Worm (Caenorhabditis elegans): ENCODE results near the gene ilys-3.

Gene ilys-3

DNA sequence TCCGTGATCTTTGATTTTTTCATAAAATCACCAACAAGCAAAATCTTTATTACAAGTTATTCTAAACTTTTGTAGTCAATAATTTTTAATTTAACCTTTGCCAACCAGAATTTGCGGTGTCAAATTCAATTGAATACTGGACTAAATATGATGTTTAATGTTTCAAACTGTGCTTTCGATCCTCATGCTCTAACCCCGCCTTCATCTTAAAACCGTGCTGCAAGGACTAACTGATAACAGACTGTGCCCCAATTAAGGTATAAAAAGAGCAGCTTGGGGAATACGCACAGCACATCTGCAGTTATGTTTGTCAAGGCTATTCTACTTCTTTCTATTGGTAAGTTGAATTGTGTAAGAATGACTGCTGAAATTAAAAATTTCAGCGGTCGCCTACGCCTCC, 3.1 kb downstream of the ilys-3 start, which contains the start of gene ilys-2:
Gene ilys-2, plus strand, starts transcription at position 301 of the 400 bp plus-strand sequence.
- no peak for TF ChIP-seq lsy-2 (tag; optimal IDR thresholded peaks at IDR 0.05)
- no peak for TF ChIP-seq madf-9 (GFP tag; conservative IDR thresholded peaks at IDR 0.05)

DNA sequence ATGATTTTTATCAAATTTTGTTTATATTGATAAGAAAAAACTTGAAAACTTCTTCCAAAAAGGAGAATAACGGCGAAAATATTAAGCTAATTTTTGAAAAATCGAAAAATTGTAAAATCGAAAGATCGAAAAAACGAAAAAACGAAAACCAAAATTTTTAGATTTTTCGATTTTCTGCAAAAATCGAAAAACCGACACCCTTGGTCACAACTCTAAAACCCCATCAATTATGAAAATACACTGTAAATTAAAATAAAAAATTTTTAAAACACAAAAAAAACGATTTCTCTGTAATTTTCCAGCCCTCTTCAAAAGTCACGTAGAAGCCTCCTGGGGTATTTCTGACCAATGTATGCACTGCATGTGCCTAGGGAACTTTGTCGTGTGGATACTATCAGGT, 5.9 kb downstream of the ilys-3 start, which contains the start of gene ilys-1:
Gene ilys-1, plus strand, starts transcription at position 301 of the 400 bp plus-strand sequence.
- TF ChIP-seq ces-1 (GFP tag; optimal IDR thresholded peaks at IDR 0.05) (no peak), F49E8.2 (tag; optimal IDR thresholded peaks at IDR 0.05; ENCODE audit: borderline replicate concordance) (no peak), lin-15B (tag; optimal IDR thresholded peaks at IDR 0.05) (no peak), duxl-1 (tag; optimal IDR thresholded peaks at IDR 0.05; ENCODE audit: poor library complexity) (no peak), ztf-11 (tag; optimal IDR thresholded peaks at IDR 0.05) (no peak), mxl-2 (GFP tag; conservative IDR thresholded peaks at IDR 0.05) (no peak), tra-1 (GFP tag; IDR thresholded peaks at IDR 0.05) (no peak), rbr-2 (tag; optimal IDR thresholded peaks at IDR 0.05) (no peak), egl-43 (GFP tag; IDR thresholded peaks at IDR 0.05) (no peak), snpc-1.2 (GFP tag; IDR thresholded peaks at IDR 0.05) (no peak), hlh-30 (tag; optimal IDR thresholded peaks at IDR 0.05; ENCODE audit: insufficient read depth) (no peak), ceh-82 (tag; optimal IDR thresholded peaks at IDR 0.05) (no peak), snpc-4 (tag; optimal IDR thresholded peaks at IDR 0.05) (no peak), zfp-3 (GFP tag; conservative IDR thresholded peaks at IDR 0.05) (no peak), skn-1 (tag; optimal IDR thresholded peaks at IDR 0.05) (no peak)

DNA sequence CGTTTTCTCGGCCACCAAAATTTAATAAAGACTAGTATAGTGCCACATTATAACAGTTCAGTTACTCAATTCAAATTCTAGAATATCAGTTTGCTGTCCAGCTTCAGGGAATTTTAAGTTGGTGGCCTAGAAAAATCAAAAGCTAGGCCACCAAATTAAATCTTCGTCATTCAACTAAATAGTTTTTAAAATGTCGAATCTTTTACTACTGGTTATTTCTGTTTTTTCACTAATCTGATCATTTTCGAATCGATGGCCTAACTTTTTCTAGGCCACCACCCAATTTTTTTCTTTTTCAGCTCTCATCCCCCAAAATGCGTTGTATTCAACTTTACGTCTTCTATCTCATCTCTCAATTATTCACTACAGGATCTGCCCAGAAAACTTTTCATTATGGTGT, 12.1 kb downstream of the ilys-3 start, which contains the start of gene grd-16:
Gene grd-16, plus strand, starts transcription at position 301 of the 400 bp plus-strand sequence.
- TF ChIP-seq aha-1 (tag) (peak; percentile 63), lir-3 (tag; optimal IDR thresholded peaks at IDR 0.05) (no peak), unc-62 (GFP tag; optimal IDR thresholded peaks at IDR 0.05 in 1 of 2) (peak in 1 of 2 experiments; percentile 13), unc-62 (tag; optimal IDR thresholded peaks at IDR 0.05) (no peak)

DNA sequence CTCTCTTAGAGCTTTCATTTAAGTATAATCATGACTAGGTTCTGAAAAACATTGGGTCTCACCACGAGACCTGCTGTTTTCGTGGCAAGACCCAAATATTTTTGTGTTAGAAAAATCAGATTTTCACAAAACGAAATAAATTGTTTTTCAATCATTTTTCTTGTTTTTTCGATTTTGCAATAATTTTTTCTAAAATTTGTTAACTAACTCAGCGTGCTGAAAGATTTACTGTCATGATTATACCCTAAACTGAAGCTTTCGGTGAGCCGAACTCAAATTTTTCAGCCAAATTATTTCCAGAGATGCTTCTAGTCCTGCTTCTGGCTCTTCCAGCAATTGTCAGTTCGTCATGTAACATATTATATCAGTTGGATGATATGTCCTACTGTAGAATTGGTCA, 17.7 kb downstream of the ilys-3 start, which contains the start of gene Y69A2AL.2:
Gene Y69A2AL.2, plus strand, starts transcription at position 301 of the 400 bp plus-strand sequence.
- TF ChIP-seq dve-1 (tag; optimal IDR thresholded peaks at IDR 0.05; ENCODE audit: insufficient read depth), result no peak
- no peak for TF ChIP-seq nhr-25 (tag; optimal IDR thresholded peaks at IDR 0.05; ENCODE audit: borderline replicate concordance, insufficient read depth)
- TF ChIP-seq arid-1 (GFP tag; conservative IDR thresholded peaks at IDR 0.05), result no peak
- no peak for TF ChIP-seq zag-1 (tag; optimal IDR thresholded peaks at IDR 0.05)
- TF ChIP-seq zfp-3 (GFP tag; conservative IDR thresholded peaks at IDR 0.05), result no peak
- TF ChIP-seq ceh-20 (GFP tag; IDR thresholded peaks at IDR 0.05), result no peak
- no peak for TF ChIP-seq F37D6.2 (tag; optimal IDR thresholded peaks at IDR 0.05)
- no peak for TF ChIP-seq nhr-102 (tag; optimal IDR thresholded peaks at IDR 0.05)
- TF ChIP-seq nhr-28 (tag; optimal IDR thresholded peaks at IDR 0.05), result no peak
- TF ChIP-seq unc-39 (tag; optimal IDR thresholded peaks at IDR 0.05), result no peak
- TF ChIP-seq lsy-2 (tag; optimal IDR thresholded peaks at IDR 0.05), result no peak
- no peak for TF ChIP-seq spr-3 (GFP tag; optimal IDR thresholded peaks at IDR 0.05)
- TF ChIP-seq lim-7 (GFP tag; IDR thresholded peaks at IDR 0.05), result no peak
- no peak for TF ChIP-seq aha-1 (tag)
- TF ChIP-seq ceh-32 (tag; optimal IDR thresholded peaks at IDR 0.05; ENCODE audit: poor library complexity), result no peak

DNA sequence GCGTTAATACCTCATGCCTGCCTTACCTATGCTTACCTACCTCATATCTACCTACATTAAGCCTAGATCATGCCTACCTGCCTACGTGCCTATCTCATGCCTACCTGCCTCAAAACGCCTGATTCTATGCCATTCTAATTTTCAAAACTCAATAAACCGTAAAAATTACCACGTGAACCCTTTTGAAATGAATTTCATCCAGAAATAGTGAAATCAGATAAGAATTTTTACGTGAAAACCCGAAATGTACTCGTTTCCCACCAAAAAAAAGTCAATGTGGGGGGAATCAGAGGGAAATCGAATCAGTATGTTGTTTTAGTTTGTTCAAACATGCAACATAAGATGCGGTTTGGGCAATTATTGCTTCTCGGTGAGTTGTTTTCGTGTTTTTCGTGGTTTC, 24.3 kb downstream of the ilys-3 start, which contains the start of gene Y69A2AR.19:
Gene Y69A2AR.19, plus strand, starts transcription at position 301 of the 400 bp plus-strand sequence.
- TF ChIP-seq nhr-111 (GFP tag; optimal IDR thresholded peaks at IDR 0.05) (no peak), unc-62 (GFP tag; optimal IDR thresholded peaks at IDR 0.05 in 1 of 2) (peak in 1 of 2 experiments; percentile 14), unc-62 (tag; optimal IDR thresholded peaks at IDR 0.05) (no peak)

Measured in whole organism, L4 larva.